Fruit fly (Drosophila melanogaster) whole organism, embryonic: ENCODE data around the gene Rpn9.

ENCODE experiments used
- Abd-B ChIP-seq: fragments of 200-800 bp; sonication (Bioruptor generic); optimal IDR thresholded peaks from 2 replicates; lab custom pipeline; 2018; ENCODE audit warnings: missing biosample characterization, mild to moderate bottlenecking, missing genetic modification characterization, moderate library complexity
- CG10147 ChIP-seq: fragments of 200-800 bp; sonication (Bioruptor generic); optimal IDR thresholded peaks from 2 replicates; lab custom pipeline; 2019; ENCODE audit warnings: missing biosample characterization, mild to moderate bottlenecking, missing genetic modification characterization, moderate library complexity
- CG10267 ChIP-seq: fragments of 200-800 bp; sonication (Bioruptor generic); optimal IDR thresholded peaks from 2 replicates; lab custom pipeline; 2018; ENCODE audit warnings: missing biosample characterization, mild to moderate bottlenecking, missing genetic modification characterization, moderate library complexity
- CG12769 ChIP-seq: fragments of 200-800 bp; sonication (Bioruptor generic); optimal IDR thresholded peaks from 2 replicates; lab custom pipeline; 2019; ENCODE audit warnings: missing biosample characterization, mild to moderate bottlenecking, missing genetic modification characterization, moderate library complexity
- CG13287 ChIP-seq: fragments of 200-800 bp; sonication (Bioruptor generic); IDR thresholded peaks from 2 replicates; pipeline ENCODE4 v1.3.6; 2022; ENCODE audit warnings: missing biosample characterization, missing genetic modification characterization; ENCODE audit not compliant: partially characterized antibody
- CG16779 ChIP-seq: fragments of 200-800 bp; sonication (Bioruptor generic); IDR thresholded peaks from 2 replicates; pipeline ENCODE4 v1.3.6; 2022; ENCODE audit warnings: missing biosample characterization, missing genetic modification characterization
- CG16813 ChIP-seq: fragments of 200-800 bp; sonication (Bioruptor generic); IDR thresholded peaks from 3 replicates; pipeline ENCODE4 v1.3.6; 2022; ENCODE audit warnings: missing biosample characterization, missing genetic modification characterization; ENCODE audit not compliant: partially characterized antibody
- CG17385 ChIP-seq: fragments of 200-800 bp; sonication (Bioruptor generic); optimal IDR thresholded peaks from 3 replicates; lab custom pipeline; 2018; ENCODE audit warnings: missing biosample characterization, mild to moderate bottlenecking, missing genetic modification characterization
- CG17802 ChIP-seq: fragments of 200-800 bp; sonication (Bioruptor generic); optimal IDR thresholded peaks from 2 replicates; lab custom pipeline; 2018; ENCODE audit warnings: missing biosample characterization, mild to moderate bottlenecking, missing genetic modification characterization, moderate library complexity
- CG2202 ChIP-seq: fragments of 200-800 bp; sonication (Bioruptor generic); optimal IDR thresholded peaks from 2 replicates; lab custom pipeline; 2018; ENCODE audit warnings: missing biosample characterization, mild to moderate bottlenecking, missing genetic modification characterization
- CG3065 ChIP-seq: fragments of 200-800 bp; sonication (Bioruptor generic); optimal IDR thresholded peaks from 2 replicates; lab custom pipeline; 2016; ENCODE audit warnings: missing biosample characterization, missing genetic modification characterization
- CG31365 ChIP-seq: fragments of 200-800 bp; sonication (Bioruptor generic); optimal IDR thresholded peaks from 2 replicates; lab custom pipeline; 2018; ENCODE audit warnings: missing biosample characterization, mild to moderate bottlenecking, missing genetic modification characterization
- CG3163 ChIP-seq: fragments of 200-800 bp; sonication (Bioruptor generic); optimal IDR thresholded peaks from 3 replicates; lab custom pipeline; 2016; ENCODE audit warnings: missing biosample characterization, missing genetic modification characterization
- CG32767 ChIP-seq: fragments of 200-800 bp; sonication (Bioruptor generic); IDR thresholded peaks from 2 replicates; pipeline ENCODE4 v1.3.6; 2022; ENCODE audit warnings: missing biosample characterization, missing genetic modification characterization
- CG5180 ChIP-seq: fragments of 200-800 bp; sonication (Bioruptor generic); optimal IDR thresholded peaks from 3 replicates; lab custom pipeline; 2017; ENCODE audit warnings: missing biosample characterization, missing genetic modification characterization, mild to moderate bottlenecking, moderate library complexity, missing genetic modification reagents
- CG6683 ChIP-seq: fragments of 200-800 bp; sonication (Bioruptor generic); optimal IDR thresholded peaks from 2 replicates; lab custom pipeline; 2017; ENCODE audit warnings: missing biosample characterization, mild to moderate bottlenecking, missing genetic modification characterization, missing genetic modification reagents
- CG7928 ChIP-seq: fragments of 200-800 bp; sonication (Bioruptor generic); optimal IDR thresholded peaks from 2 replicates; lab custom pipeline; 2017; ENCODE audit warnings: missing biosample characterization, mild to moderate bottlenecking, missing genetic modification characterization
- CG8290 ChIP-seq, 3 experiments: fragments of 200-800 bp; sonication (Bioruptor generic); optimal IDR thresholded peaks; 2 replicates each; lab custom pipeline; 2016 to 2019; ENCODE audit warnings: missing biosample characterization in 3 of 3, missing genetic modification characterization in 3 of 3, mild to moderate bottlenecking in 2 of 3, moderate library complexity in 1 of 3
- CoRest ChIP-seq: fragments of 200-800 bp; sonication (Bioruptor generic); optimal IDR thresholded peaks from 3 replicates; lab custom pipeline; 2018; ENCODE audit warnings: missing biosample characterization, mild to moderate bottlenecking, missing genetic modification characterization, moderate library complexity
- CrebB ChIP-seq: fragments of 200-800 bp; sonication (Bioruptor generic); optimal IDR thresholded peaks from 3 replicates; lab custom pipeline; 2018; ENCODE audit warnings: missing biosample characterization, mild to moderate bottlenecking, missing genetic modification characterization
- D ChIP-seq, 2 experiments: fragments of 200-800 bp in 1 of 2; fragments of >200 bp in 1 of 2; sonication (Bioruptor generic) in 1 of 2; optimal IDR thresholded peaks; 2 replicates in 1 of 2; 3 replicates in 1 of 2; lab custom pipeline; 2017; ENCODE audit warnings: mild to moderate bottlenecking in 1 of 2, missing biosample characterization in 1 of 2, missing genetic modification characterization in 1 of 2, missing genetic modification reagents in 1 of 2
- D19B ChIP-seq: fragments of 200-800 bp; sonication (Bioruptor generic); optimal IDR thresholded peaks from 2 replicates; lab custom pipeline; 2017; ENCODE audit warnings: missing biosample characterization, mild to moderate bottlenecking, missing genetic modification characterization
- Deaf1 ChIP-seq: fragments of 200-800 bp; optimal IDR thresholded peaks from 3 replicates; lab custom pipeline; 2019; ENCODE audit warnings: missing biosample characterization, mild to moderate bottlenecking, missing genetic modification characterization, moderate library complexity
- Drgx ChIP-seq: fragments of 200-800 bp; sonication (Bioruptor generic); IDR thresholded peaks from 2 replicates; pipeline ENCODE4 v1.3.6; 2022; ENCODE audit warnings: missing biosample characterization, missing genetic modification characterization
- GATAe ChIP-seq: fragments of 200-800 bp; sonication (Bioruptor generic); conservative IDR thresholded peaks from 2 replicates; pipeline ENCODE4 v1.3.6; 2022; ENCODE audit warnings: missing biosample characterization, missing genetic modification characterization
- HLH3B ChIP-seq: fragments of 200-800 bp; sonication (Bioruptor generic); IDR thresholded peaks from 2 replicates; pipeline ENCODE4 v1.3.6; 2022; ENCODE audit warnings: missing biosample characterization, missing genetic modification characterization
- Jarid2 ChIP-seq: fragments of 200-800 bp; sonication (Bioruptor generic); optimal IDR thresholded peaks from 3 replicates; lab custom pipeline; 2017; ENCODE audit warnings: mild to moderate bottlenecking, missing biosample characterization, missing genetic modification reagents, missing genetic modification characterization
- MBD-R2 ChIP-seq: fragments of 200-800 bp; sonication (Bioruptor generic); IDR thresholded peaks from 2 replicates; pipeline ENCODE4 v1.3.6; 2022; ENCODE audit warnings: missing biosample characterization, missing genetic modification characterization
- Oli ChIP-seq: fragments of 200-800 bp; sonication (Bioruptor generic); optimal IDR thresholded peaks from 2 replicates; lab custom pipeline; 2018; ENCODE audit warnings: missing biosample characterization, mild to moderate bottlenecking, missing genetic modification characterization, moderate library complexity
- PHDP ChIP-seq: fragments of 200-800 bp; sonication (Bioruptor generic); optimal IDR thresholded peaks from 3 replicates; lab custom pipeline; 2018; ENCODE audit warnings: missing biosample characterization, mild to moderate bottlenecking, missing genetic modification characterization, moderate library complexity
- Six4 ChIP-seq: fragments of 200-800 bp; sonication (Bioruptor generic); optimal IDR thresholded peaks from 2 replicates; lab custom pipeline; 2016; ENCODE audit warnings: missing biosample characterization, missing genetic modification characterization
- Sox100B ChIP-seq: fragments of 200-800 bp; sonication (Bioruptor generic); optimal IDR thresholded peaks from 3 replicates; lab custom pipeline; 2018; ENCODE audit warnings: missing biosample characterization, mild to moderate bottlenecking, missing genetic modification characterization
- Ssrp ChIP-seq: fragments of 200-800 bp; sonication (Bioruptor generic); optimal IDR thresholded peaks from 2 replicates; lab custom pipeline; 2018; ENCODE audit warnings: missing biosample characterization, mild to moderate bottlenecking, missing genetic modification characterization, moderate library complexity
- amos ChIP-seq: fragments of 200-800 bp; sonication (Bioruptor generic); IDR thresholded peaks from 2 replicates; pipeline ENCODE4 v1.3.6; 2022; ENCODE audit warnings: missing biosample characterization, missing genetic modification characterization; ENCODE audit not compliant: partially characterized antibody
- bbx ChIP-seq: fragments of 200-800 bp; sonication (Bioruptor generic); IDR thresholded peaks from 2 replicates; pipeline ENCODE4 v1.3.6; 2022; ENCODE audit warnings: missing biosample characterization, missing genetic modification characterization; ENCODE audit not compliant: partially characterized antibody
- cato ChIP-seq: fragments of 200-800 bp; sonication (Bioruptor generic); optimal IDR thresholded peaks from 2 replicates; lab custom pipeline; 2016; ENCODE audit warnings: missing biosample characterization, missing genetic modification characterization, borderline replicate concordance
- crol ChIP-seq: fragments of 200-800 bp; sonication (Bioruptor generic); IDR thresholded peaks from 2 replicates; pipeline ENCODE4 v1.3.6; 2022; ENCODE audit warnings: missing biosample characterization, missing genetic modification characterization
- fu2 ChIP-seq: fragments of 200-800 bp; sonication (Bioruptor generic); optimal IDR thresholded peaks from 2 replicates; lab custom pipeline; 2016; ENCODE audit warnings: missing biosample characterization, missing genetic modification characterization
- h ChIP-seq: fragments of >200 bp; optimal IDR thresholded peaks from 2 replicates; lab custom pipeline; 2017
- hb ChIP-seq: fragments of 200-800 bp; sonication (Bioruptor generic); IDR thresholded peaks from 3 replicates; pipeline ENCODE4 v1.3.6; 2022; ENCODE audit warnings: missing biosample characterization, missing genetic modification characterization; ENCODE audit not compliant: partially characterized antibody
- jing ChIP-seq: fragments of 200-800 bp; sonication (Bioruptor generic); optimal IDR thresholded peaks from 2 replicates; lab custom pipeline; 2018; ENCODE audit warnings: missing biosample characterization, mild to moderate bottlenecking, missing genetic modification characterization
- lbe ChIP-seq: fragments of 200-800 bp; sonication (Bioruptor generic); optimal IDR thresholded peaks from 2 replicates; lab custom pipeline; 2016; ENCODE audit warnings: missing biosample characterization, mild to moderate bottlenecking, missing genetic modification characterization
- mld ChIP-seq: fragments of 200-800 bp; sonication (Bioruptor generic); IDR thresholded peaks from 3 replicates; pipeline ENCODE4 v1.3.6; 2022; ENCODE audit warnings: missing biosample characterization, missing genetic modification characterization; ENCODE audit not compliant: partially characterized antibody
- nau ChIP-seq: fragments of 200-800 bp; sonication (Bioruptor generic); optimal IDR thresholded peaks from 3 replicates; lab custom pipeline; 2017; ENCODE audit warnings: missing biosample characterization, mild to moderate bottlenecking, missing genetic modification characterization, missing genetic modification reagents
- nmo ChIP-seq: fragments of 200-800 bp; sonication (Bioruptor generic); optimal IDR thresholded peaks from 2 replicates; lab custom pipeline; 2018; ENCODE audit warnings: missing biosample characterization, mild to moderate bottlenecking, missing genetic modification characterization, moderate library complexity
- sob ChIP-seq: fragments of 200-800 bp; sonication (Bioruptor generic); IDR thresholded peaks from 2 replicates; pipeline ENCODE4 v1.3.6; 2022; ENCODE audit warnings: missing biosample characterization, missing genetic modification characterization
- sqz ChIP-seq: fragments of 200-800 bp; sonication (Bioruptor generic); optimal IDR thresholded peaks from 3 replicates; lab custom pipeline; 2018; ENCODE audit warnings: missing biosample characterization, mild to moderate bottlenecking, missing genetic modification characterization
- tin ChIP-seq: fragments of 200-800 bp; sonication (Bioruptor generic); optimal IDR thresholded peaks from 3 replicates; lab custom pipeline; 2016; ENCODE audit warnings: missing biosample characterization, missing genetic modification characterization

The Rpn9 gene

dm6 chr3R:23726740-23727139 is 6.5 kb downstream of the Rpn9 start (continued):
- TF ChIP-seq crol (GFP tag; lab: Robert Waterston, UW) (no peak), sob (GFP tag; lab: Robert Waterston, UW) (peak; percentile 89), CG10267 (tag; lab: Kevin White, UChicago) (peak; percentile 63), CG3065 (GFP tag; lab: Kevin White, UChicago) (peak; percentile 13), CG16779 (GFP tag; lab: Robert Waterston, UW) (0 out of 2 replicates have a peak, but pooled peaks have one; percentile 64), CG16813 (GFP tag; lab: Robert Waterston, UW) (no peak), CrebB (tag; lab: Kevin White, UChicago) (peak; percentile 66), jing (peak; percentile 22), HLH3B (GFP tag; lab: Robert Waterston, UW) (peak; percentile 79), lbe (GFP tag; lab: Kevin White, UChicago) (peak; percentile 52), fu2 (peak; percentile 65), CG12769 (tag; lab: Kevin White, UChicago) (peak; percentile 82), GATAe (peak; percentile 74), sqz (GFP tag; lab: Kevin White, UChicago) (peak; percentile 33), Sox100B (GFP tag; lab: Kevin White, UChicago) (peak; percentile 62), CG8290 (GFP tag; optimal IDR thresholded peaks at IDR 0.05; lab: Kevin White, UChicago) (peak; percentile 21), CG8290 (tag; optimal IDR thresholded peaks at IDR 0.05; lab: Kevin White, UChicago) (peak in 1 of 2 experiments; percentile 24), nau (peak; percentile 60), Oli (tag; lab: Kevin White, UChicago) (peak; percentile 76), h (lab: Kevin White, UChicago) (no peak), nmo (GFP tag; lab: Kevin White, UChicago) (peak; percentile 71), MBD-R2 (GFP tag; lab: Robert Waterston, UW) (peak; percentile 58; the same call in 1 of the 2 replicates), tin (peak; percentile 55), CG32767 (GFP tag; lab: Robert Waterston, UW) (0 out of 2 replicates have a peak, but pooled peaks have one; percentile 18), PHDP (tag; lab: Kevin White, UChicago) (peak; percentile 90), CG3163 (GFP tag; lab: Kevin White, UChicago) (peak; percentile 40), CG2202 (no peak), hb (GFP tag; lab: Robert Waterston, UW) (no peak), CG6683 (GFP tag; lab: Kevin White, UChicago) (peak; percentile 62), cato (GFP tag; lab: Kevin White, UChicago) (peak; percentile 23), mld (GFP tag; lab: Robert Waterston, UW) (no peak), bbx (GFP tag; lab: Robert Waterston, UW) (no peak), CG13287 (no peak), CG5180 (GFP tag; lab: Kevin White, UChicago) (no peak), CG31365 (peak; percentile 1), CG7928 (GFP tag; lab: Kevin White, UChicago) (peak; percentile 55), D19B (GFP tag; lab: Kevin White, UChicago) (peak; percentile 76), Drgx (GFP tag; lab: Robert Waterston, UW) (peak; percentile 88), Ssrp (tag; lab: Kevin White, UChicago) (peak; percentile 44), Deaf1 (tag; lab: Kevin White, UChicago) (peak; percentile 63), CG10147 (GFP tag; lab: Kevin White, UChicago) (peak; percentile 86), Jarid2 (GFP tag; lab: Kevin White, UChicago) (peak; percentile 60), CoRest (tag; lab: Kevin White, UChicago) (peak; percentile 81), CG17385 (peak; percentile 72), Six4 (peak; percentile 48), Abd-B (peak; percentile 58), CG17802 (tag; lab: Kevin White, UChicago) (peak; percentile 5), amos (GFP tag; lab: Robert Waterston, UW) (no peak), D (optimal IDR thresholded peaks at IDR 0.05; lab: Kevin White, UChicago) (no peak), D (GFP tag; optimal IDR thresholded peaks at IDR 0.05; lab: Kevin White, UChicago) (peak; percentile 10)
